Worm (Caenorhabditis elegans) whole organism, early embryonic: ENCODE results near the gene skn-1.

Source experiments
- B0310.2 ChIP-seq: sonication (generic microtip); optimal IDR thresholded peaks from 2 replicates; lab custom pipeline; 2016; ENCODE audit warnings: mild to moderate bottlenecking, missing genetic modification characterization, missing compliant biosample characterization
- F13C5.2 ChIP-seq: sonication (generic microtip); optimal IDR thresholded peaks from 2 replicates; lab custom pipeline; 2017; ENCODE audit warnings: mild to moderate bottlenecking, missing genetic modification characterization, inconsistent platforms, missing compliant biosample characterization
- aly-1 ChIP-seq: sonication (generic microtip); optimal IDR thresholded peaks from 2 replicates; lab custom pipeline; 2016; ENCODE audit warnings: missing genetic modification characterization, missing compliant biosample characterization
- ama-1 ChIP-seq: fragments of 150-350 bp; optimal IDR thresholded peaks from 2 replicates; lab custom pipeline; 2014
- ceh-13 ChIP-seq: fragments of 200-800 bp; sonication (Bioruptor generic); optimal IDR thresholded peaks from 2 replicates; lab custom pipeline; 2018; ENCODE audit warnings: mild to moderate bottlenecking, missing genetic modification characterization, missing compliant biosample characterization
- ceh-36 ChIP-seq: sonication (generic microtip); optimal IDR thresholded peaks from 2 replicates; lab custom pipeline; 2016; ENCODE audit warnings: missing genetic modification characterization, inconsistent platforms, missing compliant biosample characterization
- ets-7 ChIP-seq: sonication (generic microtip); optimal IDR thresholded peaks from 2 replicates; lab custom pipeline; 2016; ENCODE audit warnings: missing genotype, missing genetic modification characterization, missing compliant biosample characterization
- flt-1 ChIP-seq: fragments of 200-800 bp; sonication (Bioruptor generic); IDR thresholded peaks from 2 replicates; pipeline ENCODE4 v1.3.6; 2022; ENCODE audit warnings: missing genetic modification characterization, missing compliant biosample characterization
- hmbx-1 ChIP-seq: sonication (generic microtip); optimal IDR thresholded peaks from 2 replicates; lab custom pipeline; 2016; ENCODE audit warnings: mild to moderate bottlenecking, missing genetic modification characterization, missing compliant biosample characterization
- hmg-4 ChIP-seq: fragments of 200-800 bp; sonication (Bioruptor generic); optimal IDR thresholded peaks from 2 replicates; lab custom pipeline; 2018; ENCODE audit warnings: mild to moderate bottlenecking, missing genetic modification characterization, missing compliant biosample characterization
- hnd-1 ChIP-seq: sonication (generic microtip); optimal IDR thresholded peaks from 2 replicates; lab custom pipeline; 2016; ENCODE audit warnings: missing genetic modification characterization, missing compliant biosample characterization
- pes-1 ChIP-seq: fragments of 200-800 bp; sonication (Bioruptor generic); IDR thresholded peaks from 2 replicates; pipeline ENCODE4 v1.3.6; 2022; ENCODE audit warnings: missing genetic modification reagents, missing genetic modification characterization, missing compliant biosample characterization
- scrt-1 ChIP-seq: fragments of 200-800 bp; sonication (Bioruptor generic); IDR thresholded peaks from 2 replicates; pipeline ENCODE4 v1.3.6; 2022; ENCODE audit warnings: missing genetic modification characterization, missing compliant biosample characterization
- sea-1 ChIP-seq: fragments of 200-800 bp; sonication (Bioruptor generic); conservative IDR thresholded peaks from 2 replicates; pipeline ENCODE4 v1.3.6; 2022; ENCODE audit warnings: missing genetic modification characterization, missing compliant biosample characterization
- tbx-11 ChIP-seq: fragments of 200-800 bp; sonication (Bioruptor generic); IDR thresholded peaks from 2 replicates; pipeline ENCODE4 v1.3.6; 2022; ENCODE audit warnings: missing genetic modification characterization, missing compliant biosample characterization
- tbx-37 ChIP-seq: fragments of 200-800 bp; sonication (Bioruptor generic); conservative IDR thresholded peaks from 2 replicates; pipeline ENCODE4 v1.3.6; 2022; ENCODE audit warnings: missing genetic modification reagents, missing genetic modification characterization, missing compliant biosample characterization
- tra-4 ChIP-seq: sonication (generic microtip); optimal IDR thresholded peaks from 2 replicates; lab custom pipeline; 2017; ENCODE audit warnings: missing genetic modification characterization, missing compliant biosample characterization

Gene skn-1

ce11 chrIV:5635551-5635950, 24.6 kb downstream of the skn-1 start, which contains the start of gene srd-13:
Gene srd-13, minus strand, starts transcription at chrIV:5635651.
- TF ChIP-seq B0310.2 (tag; lab: Kevin White, UChicago) (no peak), ama-1 (lab: Kevin White, UChicago) (no peak), hnd-1 (no peak), tbx-37 (GFP tag; lab: Robert Waterston, UW) (no peak), aly-1 (no peak), hmg-4 (GFP tag; lab: Kevin White, UChicago) (no peak), tbx-11 (GFP tag; lab: Robert Waterston, UW) (no peak), ets-7 (tag; lab: Kevin White, UChicago) (no peak), ceh-13 (GFP tag; lab: Kevin White, UChicago) (no peak), ceh-36 (tag; lab: Kevin White, UChicago) (no peak), flt-1 (no peak), sea-1 (no peak), F13C5.2 (tag; lab: Kevin White, UChicago) (no peak), scrt-1 (GFP tag; lab: Robert Waterston, UW) (no peak), pes-1 (GFP tag; lab: Robert Waterston, UW) (no peak)

- no peak for TF ChIP-seq tbx-11 (GFP tag; lab: Robert Waterston, UW)
- TF ChIP-seq ama-1 (lab: Kevin White, UChicago): no peak
- no peak for TF ChIP-seq tra-4 (tag; lab: Kevin White, UChicago)
- no peak for TF ChIP-seq B0310.2 (tag; lab: Kevin White, UChicago)
- TF ChIP-seq hmbx-1 (tag; lab: Kevin White, UChicago): no peak
- TF ChIP-seq ceh-36 (tag; lab: Kevin White, UChicago): no peak
- no peak for TF ChIP-seq hmg-4 (GFP tag; lab: Kevin White, UChicago)
- no peak for TF ChIP-seq ets-7 (tag; lab: Kevin White, UChicago)
- TF ChIP-seq flt-1: no peak
- no peak for TF ChIP-seq tbx-37 (GFP tag; lab: Robert Waterston, UW)
- TF ChIP-seq pes-1 (GFP tag; lab: Robert Waterston, UW): no peak
- no peak for TF ChIP-seq sea-1
- no peak for TF ChIP-seq ceh-13 (GFP tag; lab: Kevin White, UChicago)
- TF ChIP-seq hnd-1: no peak
- no peak for TF ChIP-seq aly-1
- no peak for TF ChIP-seq F13C5.2 (tag; lab: Kevin White, UChicago)
- no peak for TF ChIP-seq scrt-1 (GFP tag; lab: Robert Waterston, UW)
Observed at ce11 chrIV:5632536-5632935, 27.6 kb downstream of the skn-1 start.

DNA sequence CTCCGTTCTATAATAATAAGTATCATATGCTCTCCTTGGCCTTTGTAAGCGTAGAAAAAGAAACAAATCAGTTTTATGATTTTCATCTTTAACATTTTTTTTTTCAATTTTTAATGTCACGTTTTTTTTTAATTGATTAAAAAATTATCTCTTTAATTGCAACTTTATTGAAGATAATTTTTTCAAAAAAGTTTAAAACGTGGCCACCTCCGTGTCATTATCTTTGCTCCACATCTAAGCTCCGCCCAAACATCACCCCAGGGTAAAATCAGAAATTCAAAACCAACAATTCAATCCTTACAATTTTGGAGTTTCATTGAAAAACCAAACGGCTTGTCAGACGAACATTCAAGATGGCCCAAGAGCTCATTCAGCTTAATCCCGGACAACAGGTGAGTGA, 28.6 kb downstream of the skn-1 start, which contains the start of gene ttbk-8.2:
Gene ttbk-8.2 (plus strand): TSS at position 301 of the 400 bp plus-strand sequence.
- no peak for TF ChIP-seq hmg-4 (GFP tag; lab: Kevin White, UChicago)

ce11 chrIV:5630156-5630555, 30.0 kb downstream of the skn-1 start, which contains the start of gene srd-12:
Gene srd-12, minus strand, starts transcription at chrIV:5630256.
- TF ChIP-seq flt-1 (no peak), F13C5.2 (tag; lab: Kevin White, UChicago) (no peak), tbx-37 (GFP tag; lab: Robert Waterston, UW) (no peak), ama-1 (lab: Kevin White, UChicago) (no peak), tra-4 (tag; lab: Kevin White, UChicago) (no peak), sea-1 (no peak), hnd-1 (no peak), scrt-1 (GFP tag; lab: Robert Waterston, UW) (no peak), pes-1 (GFP tag; lab: Robert Waterston, UW) (no peak), ets-7 (tag; lab: Kevin White, UChicago) (no peak), hmbx-1 (tag; lab: Kevin White, UChicago) (no peak), ceh-13 (GFP tag; lab: Kevin White, UChicago) (no peak), hmg-4 (GFP tag; lab: Kevin White, UChicago) (no peak), tbx-11 (GFP tag; lab: Robert Waterston, UW) (no peak), B0310.2 (tag; lab: Kevin White, UChicago) (no peak), ceh-36 (tag; lab: Kevin White, UChicago) (no peak)

ce11 chrIV:5627056-5627455, 33.1 kb downstream of the skn-1 start, which contains the start of gene srsx-14:
Gene srsx-14, minus strand, starts transcription at chrIV:5627156.
- TF ChIP-seq tbx-37 (GFP tag; lab: Robert Waterston, UW) (no peak), sea-1 (no peak), ceh-13 (GFP tag; lab: Kevin White, UChicago) (no peak), aly-1 (no peak), scrt-1 (GFP tag; lab: Robert Waterston, UW) (no peak), tbx-11 (GFP tag; lab: Robert Waterston, UW) (no peak), B0310.2 (tag; lab: Kevin White, UChicago) (no peak), ceh-36 (tag; lab: Kevin White, UChicago) (no peak), tra-4 (tag; lab: Kevin White, UChicago) (no peak), hnd-1 (no peak), ama-1 (lab: Kevin White, UChicago) (no peak), pes-1 (GFP tag; lab: Robert Waterston, UW) (no peak), hmbx-1 (tag; lab: Kevin White, UChicago) (no peak), flt-1 (no peak), F13C5.2 (tag; lab: Kevin White, UChicago) (no peak), ets-7 (tag; lab: Kevin White, UChicago) (no peak), hmg-4 (GFP tag; lab: Kevin White, UChicago) (no peak)

DNA sequence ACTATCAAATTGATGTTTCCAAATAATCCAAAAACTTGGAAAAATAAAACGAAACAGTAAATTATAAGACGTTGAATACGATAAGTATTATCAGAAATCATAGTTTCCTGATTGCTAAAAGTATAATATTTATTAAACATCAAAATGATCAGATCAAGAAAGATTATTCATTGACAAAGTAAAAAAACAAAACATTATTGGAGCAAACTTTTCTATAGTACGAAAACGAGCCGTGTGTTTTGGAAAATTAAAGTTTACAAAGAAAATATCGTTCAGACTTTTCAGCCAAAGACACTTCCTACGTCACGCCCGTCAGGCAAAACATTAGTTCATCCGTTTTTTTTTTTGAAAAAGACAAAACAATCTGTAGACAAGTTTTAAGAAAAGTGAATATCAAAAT, 36.5 kb downstream of the skn-1 start, which contains the start of gene srsx-15:
Gene srsx-15 (minus strand): TSS at position 101 of the 400 bp plus-strand sequence.
- TF ChIP-seq hnd-1 (no peak), flt-1 (no peak), hmbx-1 (tag; lab: Kevin White, UChicago) (no peak), pes-1 (GFP tag; lab: Robert Waterston, UW) (no peak), ets-7 (tag; lab: Kevin White, UChicago) (no peak), ceh-13 (GFP tag; lab: Kevin White, UChicago) (no peak), scrt-1 (GFP tag; lab: Robert Waterston, UW) (no peak), F13C5.2 (tag; lab: Kevin White, UChicago) (no peak), sea-1 (no peak), aly-1 (no peak), ama-1 (lab: Kevin White, UChicago) (no peak), B0310.2 (tag; lab: Kevin White, UChicago) (no peak)

- TF ChIP-seq ceh-36 (tag; lab: Kevin White, UChicago) (no peak), ama-1 (lab: Kevin White, UChicago) (no peak), hmbx-1 (tag; lab: Kevin White, UChicago) (no peak), tbx-11 (GFP tag; lab: Robert Waterston, UW) (no peak), flt-1 (no peak), ets-7 (tag; lab: Kevin White, UChicago) (no peak), pes-1 (GFP tag; lab: Robert Waterston, UW) (no peak), aly-1 (no peak)
Observed at ce11 chrIV:5619643-5620042, 40.5 kb downstream of the skn-1 start, which contains the start of gene srsx-16. Gene srsx-16, minus strand, starts transcription at chrIV:5619743.
